Fruit fly (Drosophila melanogaster) whole organism, prepupa: Measurements from ENCODE around the gene E23.
A peak's percentile ranks its signal among the peaks of the same experiment; 100 is the strongest.

ENCODE experiments used
- CG34406 ChIP-seq: fragments of 200-800 bp; sonication (Bioruptor generic); optimal IDR thresholded peaks from 3 replicates; lab custom pipeline; 2016; ENCODE audit warnings: missing biosample characterization, missing genetic modification characterization
- CG6792 ChIP-seq: fragments of 200-800 bp; sonication (Bioruptor generic); optimal IDR thresholded peaks from 3 replicates; lab custom pipeline; 2016; ENCODE audit warnings: missing biosample characterization, missing genetic modification characterization
- CG6808 ChIP-seq: fragments of 200-800 bp; sonication (Bioruptor generic); optimal IDR thresholded peaks from 3 replicates; lab custom pipeline; 2017; ENCODE audit warnings: missing biosample characterization, missing genetic modification characterization, mild to moderate bottlenecking, moderate library complexity, missing genetic modification reagents
- CG7368 ChIP-seq: fragments of 200-800 bp; sonication (Bioruptor generic); optimal IDR thresholded peaks from 3 replicates; lab custom pipeline; 2016; ENCODE audit warnings: missing biosample characterization, missing genetic modification characterization
- OdsH ChIP-seq: fragments of 200-800 bp; sonication (Bioruptor generic); optimal IDR thresholded peaks from 3 replicates; lab custom pipeline; 2016; ENCODE audit warnings: missing biosample characterization, missing genetic modification characterization
- net ChIP-seq: fragments of 200-800 bp; sonication (Bioruptor generic); optimal IDR thresholded peaks from 3 replicates; lab custom pipeline; 2016; ENCODE audit warnings: missing biosample characterization, missing genetic modification characterization
- pdm3 ChIP-seq: fragments of 200-800 bp; sonication (Bioruptor generic); optimal IDR thresholded peaks from 3 replicates; lab custom pipeline; 2016; ENCODE audit warnings: missing biosample characterization, missing genetic modification characterization
- salr ChIP-seq, 2 experiments: fragments of 200-800 bp; sonication (Bioruptor generic); optimal IDR thresholded peaks; 3 replicates each; lab custom pipeline; 2016 to 2018; ENCODE audit warnings: missing biosample characterization in 2 of 2, missing genetic modification characterization in 2 of 2, mild to moderate bottlenecking in 1 of 2
- topi ChIP-seq: fragments of 200-800 bp; sonication (Bioruptor generic); optimal IDR thresholded peaks from 3 replicates; lab custom pipeline; 2016; ENCODE audit warnings: missing biosample characterization, missing genetic modification characterization

DNA sequence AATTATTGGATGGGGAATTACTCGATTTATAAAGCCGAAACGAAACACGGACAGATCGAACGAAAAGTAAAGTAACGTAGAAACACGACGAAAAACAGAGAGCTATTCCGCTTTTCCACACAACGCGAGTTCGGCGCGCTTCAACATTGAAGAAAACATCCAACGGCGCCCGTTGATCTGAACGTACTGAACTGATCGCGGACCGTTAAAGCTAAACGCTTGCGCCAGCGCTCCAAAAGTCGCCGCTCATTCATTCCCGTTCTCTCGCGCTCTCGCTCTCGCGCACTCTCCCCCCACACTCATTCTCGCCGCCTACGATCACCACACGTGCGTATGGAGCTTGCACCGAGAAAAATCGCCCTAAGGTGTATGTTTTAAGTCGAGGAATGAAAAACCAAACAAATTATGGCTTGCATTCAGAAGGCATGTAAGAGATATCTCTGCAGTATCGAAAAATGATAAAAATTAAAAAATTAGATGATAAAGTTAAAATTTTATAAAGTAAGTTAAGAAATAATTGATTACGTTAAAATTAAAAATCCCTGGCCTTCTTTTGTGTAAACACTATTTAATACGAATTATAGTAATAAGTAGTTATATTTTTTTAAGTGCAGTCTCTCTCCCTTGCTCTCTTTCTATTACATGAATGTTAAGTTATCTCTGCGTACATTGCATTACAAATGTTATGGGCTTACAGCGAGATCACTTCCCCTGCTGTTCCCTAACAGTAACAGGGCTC, at the start of gene E23:
- TF ChIP-seq salr (GFP tag; optimal IDR thresholded peaks at IDR 0.05; lab: Kevin White, UChicago) (peak; percentile 93 to 99), topi (GFP tag; lab: Kevin White, UChicago) (peak; percentile 98), CG34406 (peak; percentile 99), pdm3 (GFP tag; lab: Kevin White, UChicago) (peak; percentile 98), CG6792 (peak; percentile 98), CG7368 (GFP tag; lab: Kevin White, UChicago) (peak; percentile 97), net (GFP tag; lab: Kevin White, UChicago) (peak; percentile 99), OdsH (peak; percentile 99), CG6808 (GFP tag; lab: Kevin White, UChicago) (peak; percentile 95)
